Fruit fly (Drosophila melanogaster): ENCODE results near the gene CG31198.

dm6 chr3R:21807264-21807663 is 53.1 kb downstream of the CG31198 start:
- TF ChIP-seq Snoo (tag; optimal IDR thresholded peaks at IDR 0.05) (no peak), CG8159 (tag; optimal IDR thresholded peaks at IDR 0.05) (no peak), EcR (GFP tag; optimal IDR thresholded peaks at IDR 0.05) (no peak), CG8301 (tag; optimal IDR thresholded peaks at IDR 0.05) (no peak), CG32121 (GFP tag; IDR thresholded peaks at IDR 0.05) (no peak), CG10348 (GFP tag; IDR thresholded peaks at IDR 0.05) (no peak), D1 (tag; optimal IDR thresholded peaks at IDR 0.05) (no peak)
